Worm (Caenorhabditis elegans): ENCODE data around the gene cogc-6.

The cogc-6 gene

ce11 chrV:8267275-8267674, 46.2 kb upstream of the cogc-6 start (continued):
- TF ChIP-seq php-3 (GFP tag; IDR thresholded peaks at IDR 0.05) (no peak), ztf-11 (tag; optimal IDR thresholded peaks at IDR 0.05) (no peak), unc-130 (GFP tag; optimal IDR thresholded peaks at IDR 0.05) (no peak), pqm-1 (tag; optimal IDR thresholded peaks at IDR 0.05) (peak; percentile 93), hlh-11 (tag; optimal IDR thresholded peaks at IDR 0.05) (peak; percentile 54), fos-1 (tag; optimal IDR thresholded peaks at IDR 0.05) (peak; percentile 31), nhr-76 (tag; optimal IDR thresholded peaks at IDR 0.05) (no peak), ztf-7 (tag; optimal IDR thresholded peaks at IDR 0.05) (peak; percentile 89), mxl-3 (GFP tag; optimal IDR thresholded peaks at IDR 0.05) (no peak), duxl-1 (tag; optimal IDR thresholded peaks at IDR 0.05; ENCODE audit: poor library complexity) (no peak), nhr-28 (tag; optimal IDR thresholded peaks at IDR 0.05) (peak; percentile 75), dmd-8 (GFP tag; IDR thresholded peaks at IDR 0.05) (no peak), hlh-30 (tag; optimal IDR thresholded peaks at IDR 0.05; ENCODE audit: insufficient read depth) (no peak), daf-8 (GFP tag; IDR thresholded peaks at IDR 0.05) (no peak), lir-3 (tag; optimal IDR thresholded peaks at IDR 0.05) (no peak), ceh-28 (tag; optimal IDR thresholded peaks at IDR 0.05) (no peak), lin-15B (tag; optimal IDR thresholded peaks at IDR 0.05) (no peak), nhr-102 (tag; optimal IDR thresholded peaks at IDR 0.05) (no peak), dpl-1 (GFP tag; optimal IDR thresholded peaks at IDR 0.05) (no peak), spr-3 (GFP tag; optimal IDR thresholded peaks at IDR 0.05) (no peak), lin-1 (GFP tag; IDR thresholded peaks at IDR 0.05) (0 out of 2 replicates have a peak, but pooled peaks have one; percentile 55), mdt-29 (GFP tag; IDR thresholded peaks at IDR 0.05) (no peak), ceh-32 (tag; optimal IDR thresholded peaks at IDR 0.05; ENCODE audit: poor library complexity) (no peak), Y48G9A.11 (GFP tag; IDR thresholded peaks at IDR 0.05) (no peak), jun-1 (tag; optimal IDR thresholded peaks at IDR 0.05) (no peak)

ce11 chrV:8266232-8266631, 45.1 kb upstream of the cogc-6 start, which contains the start of gene F21F8.5:
Gene F21F8.5 (minus strand): TSS chrV:8266332.
- TF ChIP-seq lin-39 (tag; optimal IDR thresholded peaks at IDR 0.05) (no peak), unc-62 (GFP tag; optimal IDR thresholded peaks at IDR 0.05 in 1 of 2) (peak in 1 of 2 experiments; percentile 32), unc-62 (tag; optimal IDR thresholded peaks at IDR 0.05) (no peak), ceh-20 (GFP tag; IDR thresholded peaks at IDR 0.05) (no peak), nhr-102 (tag; optimal IDR thresholded peaks at IDR 0.05) (no peak), rbr-2 (tag; optimal IDR thresholded peaks at IDR 0.05) (no peak), jun-1 (tag; optimal IDR thresholded peaks at IDR 0.05) (no peak)

ce11 chrV:8263941-8264340, 42.8 kb upstream of the cogc-6 start, which contains the start of gene C16D9.9:
Gene C16D9.9 (plus strand): TSS chrV:8264241.
- no peak for TF ChIP-seq zip-2 (tag; optimal IDR thresholded peaks at IDR 0.05)
- no peak for TF ChIP-seq hmg-1.1 (GFP tag; IDR thresholded peaks at IDR 0.05)
- no peak for TF ChIP-seq ceh-28 (tag; optimal IDR thresholded peaks at IDR 0.05)
- no peak for TF ChIP-seq spr-1 (tag; optimal IDR thresholded peaks at IDR 0.05)
- no peak for TF ChIP-seq hlh-11 (tag; optimal IDR thresholded peaks at IDR 0.05)
- TF ChIP-seq set-16 (GFP tag; IDR thresholded peaks at IDR 0.05): no peak
- no peak for TF ChIP-seq daf-19 (GFP tag; conservative IDR thresholded peaks at IDR 0.05)
- no peak for TF ChIP-seq nhr-10 (tag; optimal IDR thresholded peaks at IDR 0.05)
- TF ChIP-seq lin-38 (GFP tag; IDR thresholded peaks at IDR 0.05): no peak
- TF ChIP-seq vab-7 (GFP tag; IDR thresholded peaks at IDR 0.05): no peak
- TF ChIP-seq unc-62 (GFP tag; optimal IDR thresholded peaks at IDR 0.05 in 1 of 2): no peak
- TF ChIP-seq unc-62 (tag; optimal IDR thresholded peaks at IDR 0.05): no peak
- TF ChIP-seq dve-1 (tag; optimal IDR thresholded peaks at IDR 0.05; ENCODE audit: insufficient read depth): no peak
- TF ChIP-seq F10B5.3 (tag; optimal IDR thresholded peaks at IDR 0.05): no peak
- TF ChIP-seq nhr-76 (tag; optimal IDR thresholded peaks at IDR 0.05): no peak

Measured in whole organism, L4 larva.